Worm (Caenorhabditis elegans): ENCODE data around the gene T08G5.15.

ce11 chrV:14008353-14008859 is 14.6 kb downstream of the T08G5.15 start:
- no peak for TF ChIP-seq skn-1 (tag; optimal IDR thresholded peaks at IDR 0.05)
- no peak for TF ChIP-seq mdl-1 (tag; optimal IDR thresholded peaks at IDR 0.05)
- TF ChIP-seq lin-13 (GFP tag; optimal IDR thresholded peaks at IDR 0.05) = no peak
- no peak for TF ChIP-seq snpc-4 (tag; optimal IDR thresholded peaks at IDR 0.05)
- TF ChIP-seq nhr-25 (tag; optimal IDR thresholded peaks at IDR 0.05) = no peak
- no peak for TF ChIP-seq nhr-11 (tag; optimal IDR thresholded peaks at IDR 0.05)
- no peak for TF ChIP-seq mab-5 (tag; optimal IDR thresholded peaks at IDR 0.05)
- no peak for TF ChIP-seq ceh-82 (tag; optimal IDR thresholded peaks at IDR 0.05)
- TF ChIP-seq blmp-1 (tag; optimal IDR thresholded peaks at IDR 0.05; ENCODE audit: insufficient read depth) = no peak
